Fruit fly (Drosophila melanogaster): Measurements from ENCODE around the gene Coq6.

The Coq6 gene

dm6 chr2L:5542944-5543515 is 11.0 kb upstream of the Coq6 start (continued):
- TF ChIP-seq Doc3 (GFP tag; IDR thresholded peaks at IDR 0.05; ENCODE audit: partially characterized antibody) (no peak), H15 (GFP tag; IDR thresholded peaks at IDR 0.05) (peak; percentile 49; the same call in 1 of the 3 replicates), Six4 (GFP tag; optimal IDR thresholded peaks at IDR 0.05) (peak; percentile 10), CG6689 (GFP tag; IDR thresholded peaks at IDR 0.05) (peak; percentile 46), sc (optimal IDR thresholded peaks at IDR 0.05) (no peak), sc (GFP tag; optimal IDR thresholded peaks at IDR 0.05) (no peak), tx (GFP tag; optimal IDR thresholded peaks at IDR 0.05) (peak; percentile 13), CG6654 (GFP tag; optimal IDR thresholded peaks at IDR 0.05) (no peak), CG11093 (GFP tag; IDR thresholded peaks at IDR 0.05) (peak; percentile 53; the same call in 1 of the 3 replicates), CG14860 (GFP tag; IDR thresholded peaks at IDR 0.05; ENCODE audit: partially characterized antibody) (no peak), bab2 (GFP tag; optimal IDR thresholded peaks at IDR 0.05) (peak; percentile 61), PHDP (tag; optimal IDR thresholded peaks at IDR 0.05) (peak; percentile 57), D (optimal IDR thresholded peaks at IDR 0.05) (no peak), D (GFP tag; optimal IDR thresholded peaks at IDR 0.05) (no peak), CG34422 (GFP tag; IDR thresholded peaks at IDR 0.05) (peak; percentile 86), cg (GFP tag; optimal IDR thresholded peaks at IDR 0.05) (peak; percentile 88), slbo (GFP tag; IDR thresholded peaks at IDR 0.05) (peak; percentile 71), Asciz (GFP tag; optimal IDR thresholded peaks at IDR 0.05) (no peak), CG17385 (GFP tag; optimal IDR thresholded peaks at IDR 0.05) (peak; percentile 54), inv (GFP tag; IDR thresholded peaks at IDR 0.05; ENCODE audit: partially characterized antibody) (no peak), otp (GFP tag; IDR thresholded peaks at IDR 0.05) (0 out of 3 replicates have a peak, but pooled peaks have one; percentile 18), CG10274 (GFP tag; optimal IDR thresholded peaks at IDR 0.05) (peak; percentile 73), CG43689 (GFP tag; IDR thresholded peaks at IDR 0.05) (no peak), CG11247 (GFP tag; IDR thresholded peaks at IDR 0.05) (no peak), CG1603 (tag; optimal IDR thresholded peaks at IDR 0.05) (peak; percentile 63), gfzf (GFP tag; optimal IDR thresholded peaks at IDR 0.05) (no peak), dimm (GFP tag; IDR thresholded peaks at IDR 0.05) (0 out of 2 replicates have a peak, but pooled peaks have one; percentile 21), Nf-YA (GFP tag; IDR thresholded peaks at IDR 0.05) (no peak), CG7357 (GFP tag; IDR thresholded peaks at IDR 0.05) (peak; percentile 31; the same call in 1 of the 3 replicates), CG18619 (GFP tag; optimal IDR thresholded peaks at IDR 0.05) (peak; percentile 31), Fer3 (tag; optimal IDR thresholded peaks at IDR 0.05) (peak; percentile 37), HHEX (GFP tag; optimal IDR thresholded peaks at IDR 0.05) (peak; percentile 43), GATAe (GFP tag; conservative IDR thresholded peaks at IDR 0.05) (no peak), CG9727 (GFP tag; optimal IDR thresholded peaks at IDR 0.05) (peak; percentile 53), CG15011 (GFP tag; optimal IDR thresholded peaks at IDR 0.05) (no peak), caup (GFP tag; optimal IDR thresholded peaks at IDR 0.05; ENCODE audit: severe bottlenecking) (peak; percentile 66), CG12155 (GFP tag; optimal IDR thresholded peaks at IDR 0.05) (peak; percentile 29), CG2889 (GFP tag; IDR thresholded peaks at IDR 0.05) (0 out of 3 replicates have a peak, but pooled peaks have one; percentile 32), CG8388 (GFP tag; optimal IDR thresholded peaks at IDR 0.05) (peak; percentile 31), ERR (GFP tag; optimal IDR thresholded peaks at IDR 0.05) (peak; percentile 82), Antp (GFP tag; optimal IDR thresholded peaks at IDR 0.05) (peak; percentile 49), H2.0 (GFP tag; IDR thresholded peaks at IDR 0.05) (peak; percentile 42; the same call in 1 of the 2 replicates), CG6175 (GFP tag; IDR thresholded peaks at IDR 0.05) (0 out of 3 replicates have a peak, but pooled peaks have one; percentile 50), CG5953 (GFP tag; IDR thresholded peaks at IDR 0.05) (0 out of 2 replicates have a peak, but pooled peaks have one; percentile 36), pum (GFP tag; optimal IDR thresholded peaks at IDR 0.05) (peak; percentile 34), mld (GFP tag; IDR thresholded peaks at IDR 0.05; ENCODE audit: partially characterized antibody) (no peak), sqz (GFP tag; optimal IDR thresholded peaks at IDR 0.05) (no peak), ap (GFP tag; IDR thresholded peaks at IDR 0.05) (peak; percentile 41), sima (GFP tag; optimal IDR thresholded peaks at IDR 0.05) (no peak), Abd-B (GFP tag; optimal IDR thresholded peaks at IDR 0.05) (no peak)

All from whole organism, embryonic.